Worm (Caenorhabditis elegans): ENCODE measurements around the gene vrp-1.

ce11 chrIV:2986720-2987119, 25.7 kb upstream of the vrp-1 start:
- TF ChIP-seq tab-1 (GFP tag; IDR thresholded peaks at IDR 0.05) (no peak), klf-2 (GFP tag; conservative IDR thresholded peaks at IDR 0.05) (no peak)
